Fruit fly (Drosophila melanogaster): ENCODE data around the gene ais.

dm6 chr3L:17846169-17846981 lies 41.9 kb upstream of the ais start, which contains the start of the genes MED19 and CG7430:
- TF ChIP-seq CG10321 (GFP tag; IDR thresholded peaks at IDR 0.05): no peak
- TF ChIP-seq pros (GFP tag; optimal IDR thresholded peaks at IDR 0.05): no peak
- TF ChIP-seq CG12299 (tag; optimal IDR thresholded peaks at IDR 0.05): no peak
- no peak for TF ChIP-seq gro (GFP tag; optimal IDR thresholded peaks at IDR 0.05)
- no peak for TF ChIP-seq CG14014 (GFP tag; IDR thresholded peaks at IDR 0.05)

Data from whole organism, embryonic.